Worm (Caenorhabditis elegans): ENCODE measurements around the gene ZK616.61.

ZK616.61 gene

DNA sequence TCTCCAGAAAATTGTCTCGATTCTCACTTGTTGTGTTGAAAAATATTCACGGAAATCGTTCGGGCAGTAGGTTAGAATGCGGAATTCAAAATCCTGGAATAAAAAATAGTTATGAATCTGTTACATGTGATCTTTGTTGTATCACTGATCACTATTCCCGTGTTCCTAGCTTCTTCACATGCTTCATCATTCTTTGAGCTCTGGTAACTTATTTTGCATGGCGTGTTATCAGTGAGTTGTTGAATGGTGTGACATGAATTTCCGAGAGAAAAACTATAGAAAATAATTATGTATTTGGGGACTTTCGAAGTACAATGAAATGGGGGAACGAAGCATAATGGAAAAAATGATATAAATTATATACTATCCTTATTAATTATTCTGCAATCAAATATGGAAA, 11.9 kb upstream of the ZK616.61 start:
- no peak for TF ChIP-seq ces-1 (GFP tag; optimal IDR thresholded peaks at IDR 0.05)
- TF ChIP-seq daf-16 (GFP tag; optimal IDR thresholded peaks at IDR 0.05) = no peak
- peak; percentile 76 for TF ChIP-seq daf-16 (tag; optimal IDR thresholded peaks at IDR 0.05)
- no peak for TF ChIP-seq T20F7.1 (GFP tag; optimal IDR thresholded peaks at IDR 0.05)
- TF ChIP-seq aly-2 (tag; optimal IDR thresholded peaks at IDR 0.05) = no peak
- TF ChIP-seq unc-39 (tag; optimal IDR thresholded peaks at IDR 0.05) = no peak
- no peak for TF ChIP-seq Y5F2A.4 (GFP tag; optimal IDR thresholded peaks at IDR 0.05)
- peak; percentile 16 for TF ChIP-seq mes-2 (tag; optimal IDR thresholded peaks at IDR 0.05; ENCODE audit: poor library complexity, severe bottlenecking)
- TF ChIP-seq lir-3 (tag; optimal IDR thresholded peaks at IDR 0.05) = no peak
- TF ChIP-seq F26F4.8 (GFP tag; conservative IDR thresholded peaks at IDR 0.05) = no peak
- TF ChIP-seq daf-12 (tag; optimal IDR thresholded peaks at IDR 0.05) = no peak
- TF ChIP-seq madf-5 (GFP tag; IDR thresholded peaks at IDR 0.05) = no peak
- TF ChIP-seq duxl-1 (tag; optimal IDR thresholded peaks at IDR 0.05; ENCODE audit: poor library complexity) = peak; percentile 31
- no peak for TF ChIP-seq attf-4 (tag; optimal IDR thresholded peaks at IDR 0.05)
- peak; percentile 22 for TF ChIP-seq pqm-1 (tag; optimal IDR thresholded peaks at IDR 0.05)
- peak; percentile 71 for TF ChIP-seq dve-1 (tag; optimal IDR thresholded peaks at IDR 0.05; ENCODE audit: insufficient read depth)
- TF ChIP-seq dmd-6 (GFP tag; IDR thresholded peaks at IDR 0.05) = peak; percentile 56
- TF ChIP-seq lin-38 (GFP tag; IDR thresholded peaks at IDR 0.05) = peak; percentile 34; the same call in 1 of the 2 replicates
- TF ChIP-seq ZK546.5 (tag; optimal IDR thresholded peaks at IDR 0.05) = no peak
- no peak for TF ChIP-seq egl-43 (GFP tag; IDR thresholded peaks at IDR 0.05)
- TF ChIP-seq ZK337.2 (GFP tag; IDR thresholded peaks at IDR 0.05) = no peak
- TF ChIP-seq hlh-11 (tag; optimal IDR thresholded peaks at IDR 0.05) = peak; percentile 39
- TF ChIP-seq hlh-30 (tag; optimal IDR thresholded peaks at IDR 0.05; ENCODE audit: insufficient read depth) = peak; percentile 62
- no peak for TF ChIP-seq egl-27 (tag; optimal IDR thresholded peaks at IDR 0.05)
- no peak for TF ChIP-seq snpc-4 (tag; optimal IDR thresholded peaks at IDR 0.05)
- no peak for TF ChIP-seq arid-1 (GFP tag; conservative IDR thresholded peaks at IDR 0.05)
- TF ChIP-seq mxl-3 (GFP tag; optimal IDR thresholded peaks at IDR 0.05) = no peak
- TF ChIP-seq lin-29 (GFP tag; IDR thresholded peaks at IDR 0.05) = no peak
- no peak for TF ChIP-seq ctbp-1 (GFP tag; IDR thresholded peaks at IDR 0.05)
- TF ChIP-seq nhr-77 (tag; optimal IDR thresholded peaks at IDR 0.05) = peak; percentile 22
- no peak for TF ChIP-seq aha-1 (tag)
- no peak for TF ChIP-seq snpc-1.2 (GFP tag; IDR thresholded peaks at IDR 0.05)
- TF ChIP-seq unc-130 (GFP tag; optimal IDR thresholded peaks at IDR 0.05) = no peak
- TF ChIP-seq unc-62 (GFP tag; optimal IDR thresholded peaks at IDR 0.05 in 1 of 2) = no peak
- TF ChIP-seq unc-62 (tag; optimal IDR thresholded peaks at IDR 0.05) = no peak
- no peak for TF ChIP-seq ceh-20 (GFP tag; IDR thresholded peaks at IDR 0.05)
- TF ChIP-seq jun-1 (tag; optimal IDR thresholded peaks at IDR 0.05) = no peak
- no peak for TF ChIP-seq ceh-82 (tag; optimal IDR thresholded peaks at IDR 0.05)
- TF ChIP-seq mdt-29 (GFP tag; IDR thresholded peaks at IDR 0.05) = peak; percentile 63
- peak; percentile 39 for TF ChIP-seq nhr-28 (tag; optimal IDR thresholded peaks at IDR 0.05)
- TF ChIP-seq Y48G9A.11 (GFP tag; IDR thresholded peaks at IDR 0.05) = no peak
- TF ChIP-seq zag-1 (tag; optimal IDR thresholded peaks at IDR 0.05) = no peak
- TF ChIP-seq mep-1 (tag; optimal IDR thresholded peaks at IDR 0.05) = peak; percentile 21
- no peak for TF ChIP-seq sdz-12 (GFP tag; optimal IDR thresholded peaks at IDR 0.05)
- peak; percentile 53 for TF ChIP-seq ama-1 (optimal IDR thresholded peaks at IDR 0.05)
- 0 out of 2 replicates have a peak, but pooled peaks have one; percentile 17 for TF ChIP-seq pha-4 (GFP tag; IDR thresholded peaks at IDR 0.05)
- no peak for TF ChIP-seq pha-4 (tag; optimal IDR thresholded peaks at IDR 0.05)
